Fruit fly (Drosophila melanogaster): ENCODE results near the gene CG43249.

DNA sequence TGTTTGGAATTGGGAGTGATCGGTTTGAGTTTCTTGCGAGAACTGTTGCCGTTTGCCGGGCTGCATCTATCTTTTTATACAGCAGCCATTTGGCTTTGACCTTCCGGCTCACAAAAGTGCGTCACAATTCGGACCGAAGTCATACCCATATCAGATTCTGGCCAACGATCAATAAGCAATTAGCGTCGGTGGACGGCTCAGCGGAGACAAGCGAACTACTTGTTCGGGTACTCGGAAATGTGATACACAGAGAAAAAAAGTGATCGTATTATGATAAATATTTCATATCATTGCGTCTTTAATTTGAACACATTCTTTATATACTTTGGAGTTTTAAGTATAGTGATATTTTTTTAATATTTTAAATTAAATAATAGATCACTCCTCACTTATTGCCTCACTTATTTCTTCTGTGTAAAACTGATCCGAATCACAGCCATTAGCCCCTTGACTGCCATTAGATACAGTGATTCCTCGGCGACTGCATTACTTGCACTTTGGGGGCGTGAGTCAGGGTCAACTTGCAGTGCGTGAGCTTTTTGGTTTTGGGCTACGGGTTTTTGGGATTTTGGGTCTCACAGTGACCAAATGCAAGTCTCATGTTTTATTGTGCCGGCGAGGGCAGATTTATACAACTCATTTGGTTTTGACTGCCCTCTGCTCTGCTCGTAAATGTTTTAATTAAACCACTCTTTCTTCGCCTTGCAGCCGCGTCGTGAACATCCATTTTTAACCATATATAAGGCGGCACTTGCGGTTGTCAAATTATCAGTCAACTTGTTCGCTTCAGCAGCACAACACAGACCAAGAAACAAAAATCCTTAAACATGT lies 2.0 kb downstream of the CG43249 start, which contains the start of the genes CG13043 and CG13063:
- TF ChIP-seq psq (optimal IDR thresholded peaks at IDR 0.05) (no peak), Dll (optimal IDR thresholded peaks at IDR 0.05) (no peak), CG8478 (optimal IDR thresholded peaks at IDR 0.05) (no peak), EcR (GFP tag; optimal IDR thresholded peaks at IDR 0.05) (no peak)

All from whole organism.